Fruit fly (Drosophila melanogaster) whole organism, pupa: ENCODE results near the gene lilli.

Experiments used
- CG10348 ChIP-seq: fragments of 200-800 bp; sonication (Bioruptor generic); IDR thresholded peaks from 2 replicates; pipeline ENCODE4 v1.3.6; 2022; ENCODE audit warnings: missing biosample characterization, missing genetic modification characterization
- CG12605 ChIP-seq: fragments of 200-800 bp; sonication (Bioruptor generic); IDR thresholded peaks from 2 replicates; pipeline ENCODE4 v1.3.6; 2022; ENCODE audit warnings: missing biosample characterization, missing genetic modification characterization
- CG14655 ChIP-seq: fragments of 200-800 bp; sonication (Bioruptor generic); optimal IDR thresholded peaks from 3 replicates; lab custom pipeline; 2017; ENCODE audit warnings: mild to moderate bottlenecking, missing biosample characterization, missing genetic modification reagents, missing genetic modification characterization
- CG15710 ChIP-seq: fragments of 200-800 bp; sonication (Bioruptor generic); optimal IDR thresholded peaks from 2 replicates; lab custom pipeline; 2018; ENCODE audit warnings: missing biosample characterization, mild to moderate bottlenecking, missing genetic modification characterization, moderate library complexity
- CG8159 ChIP-seq: fragments of 200-800 bp; sonication (Bioruptor generic); optimal IDR thresholded peaks from 3 replicates; lab custom pipeline; 2018; ENCODE audit warnings: missing biosample characterization, mild to moderate bottlenecking, missing genetic modification characterization, moderate library complexity
- Snoo ChIP-seq: fragments of 200-800 bp; sonication (Bioruptor generic); optimal IDR thresholded peaks from 3 replicates; lab custom pipeline; 2017; ENCODE audit warnings: missing biosample characterization, mild to moderate bottlenecking, missing genetic modification characterization, inconsistent platforms
- rn ChIP-seq: fragments of 200-800 bp; sonication (Bioruptor generic); IDR thresholded peaks from 2 replicates; pipeline ENCODE4 v1.3.6; 2022; ENCODE audit warnings: missing biosample characterization, missing genetic modification characterization

DNA sequence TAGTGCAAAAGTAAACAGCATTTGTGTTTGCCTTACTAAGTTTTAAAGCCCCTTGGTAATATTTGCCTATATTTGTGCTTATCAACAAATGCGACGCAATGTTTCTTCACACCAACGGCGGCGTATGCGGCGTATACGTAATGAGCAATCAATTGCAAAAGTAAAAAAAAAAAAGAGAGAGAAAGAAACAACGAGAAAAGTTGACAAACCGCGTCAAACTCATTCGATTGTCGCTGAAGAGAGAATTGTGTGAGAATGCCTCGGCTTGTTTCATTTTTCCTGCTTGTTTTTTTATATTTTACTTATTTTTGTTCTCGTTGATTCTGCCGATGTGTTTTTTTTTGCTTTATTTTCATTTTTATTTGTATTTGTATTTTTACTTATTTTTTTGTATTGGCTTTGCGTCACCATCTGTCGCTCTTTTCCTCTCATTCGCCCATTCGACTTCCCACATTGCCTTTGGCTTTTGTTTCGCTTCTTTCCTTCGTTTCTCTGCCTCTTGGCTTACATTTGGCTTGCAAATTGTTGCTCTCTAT lies 38.6 kb downstream of the lilli start:
- peak; percentile 92 for TF ChIP-seq CG14655 (GFP tag; lab: Kevin White, UChicago)
- peak; percentile 87 for TF ChIP-seq Snoo (tag; lab: Kevin White, UChicago)
- TF ChIP-seq CG10348 (GFP tag; lab: Robert Waterston, UW), result no peak
- peak; percentile 93 for TF ChIP-seq CG8159 (tag; lab: Kevin White, UChicago)
- peak; percentile 90 for TF ChIP-seq rn (GFP tag; lab: Robert Waterston, UW)
- TF ChIP-seq CG12605 (GFP tag; lab: Robert Waterston, UW), result peak; percentile 100
- TF ChIP-seq CG15710 (tag; lab: Kevin White, UChicago), result peak; percentile 96
